Fruit fly (Drosophila melanogaster) whole organism, embryonic: ENCODE measurements around the gene CG4364.
A peak's percentile ranks its signal among the peaks of the same experiment; 100 is the strongest.

Source experiments
- Bteb2 ChIP-seq: fragments of 200-800 bp; sonication (Bioruptor generic); optimal IDR thresholded peaks from 2 replicates; lab custom pipeline; 2016; ENCODE audit warnings: missing biosample characterization, missing genetic modification characterization
- CG10321 ChIP-seq: fragments of 200-800 bp; sonication (Bioruptor generic); IDR thresholded peaks from 2 replicates; pipeline ENCODE4 v1.3.6; 2022; ENCODE audit warnings: missing biosample characterization, missing genetic modification characterization
- CG11093 ChIP-seq: fragments of 200-800 bp; sonication (Bioruptor generic); IDR thresholded peaks from 3 replicates; pipeline ENCODE4 v1.3.6; 2022; ENCODE audit warnings: missing biosample characterization, missing genetic modification characterization
- CG12104 ChIP-seq: fragments of 200-800 bp; sonication (Bioruptor generic); optimal IDR thresholded peaks from 3 replicates; lab custom pipeline; 2016; ENCODE audit warnings: missing biosample characterization, missing genetic modification characterization
- CG13296 ChIP-seq: fragments of 200-800 bp; sonication (Bioruptor generic); optimal IDR thresholded peaks from 3 replicates; lab custom pipeline; 2018; ENCODE audit warnings: missing biosample characterization, mild to moderate bottlenecking, missing genetic modification characterization
- CG14667 ChIP-seq: fragments of 200-800 bp; sonication (Bioruptor generic); IDR thresholded peaks from 2 replicates; pipeline ENCODE4 v1.3.6; 2022; ENCODE audit warnings: missing biosample characterization, missing genetic modification characterization
- CG14860 ChIP-seq: fragments of 200-800 bp; sonication (Bioruptor generic); IDR thresholded peaks from 3 replicates; pipeline ENCODE4 v1.3.6; 2022; ENCODE audit warnings: missing biosample characterization, missing genetic modification characterization; ENCODE audit not compliant: partially characterized antibody
- CG15269 ChIP-seq: fragments of 200-800 bp; sonication (Bioruptor generic); optimal IDR thresholded peaks from 2 replicates; lab custom pipeline; 2018; ENCODE audit warnings: missing biosample characterization, mild to moderate bottlenecking, missing genetic modification characterization, moderate library complexity
- CG15514 ChIP-seq: fragments of 200-800 bp; sonication (Bioruptor generic); optimal IDR thresholded peaks from 3 replicates; lab custom pipeline; 2017; ENCODE audit warnings: missing biosample characterization, missing genetic modification characterization, mild to moderate bottlenecking, moderate library complexity, missing genetic modification reagents
- CG1647 ChIP-seq: fragments of 200-800 bp; sonication (Bioruptor generic); optimal IDR thresholded peaks from 3 replicates; lab custom pipeline; 2016; ENCODE audit warnings: missing biosample characterization, missing genetic modification characterization
- CG17568 ChIP-seq: fragments of 200-800 bp; sonication (Bioruptor generic); optimal IDR thresholded peaks from 2 replicates; lab custom pipeline; 2018; ENCODE audit warnings: missing biosample characterization, mild to moderate bottlenecking, missing genetic modification characterization, moderate library complexity
- CG18619 ChIP-seq: fragments of 200-800 bp; sonication (Bioruptor generic); optimal IDR thresholded peaks from 3 replicates; lab custom pipeline; 2017; ENCODE audit warnings: missing biosample characterization, mild to moderate bottlenecking, missing genetic modification characterization
- CG2202 ChIP-seq: fragments of 200-800 bp; sonication (Bioruptor generic); optimal IDR thresholded peaks from 2 replicates; lab custom pipeline; 2018; ENCODE audit warnings: missing biosample characterization, mild to moderate bottlenecking, missing genetic modification characterization
- CG30431 ChIP-seq: fragments of 200-800 bp; sonication (Bioruptor generic); optimal IDR thresholded peaks from 2 replicates; lab custom pipeline; 2017; ENCODE audit warnings: missing biosample characterization, missing genetic modification characterization
- CG3065 ChIP-seq: fragments of 200-800 bp; sonication (Bioruptor generic); optimal IDR thresholded peaks from 2 replicates; lab custom pipeline; 2016; ENCODE audit warnings: missing biosample characterization, missing genetic modification characterization
- CG3726 ChIP-seq: fragments of 200-800 bp; sonication (Bioruptor generic); IDR thresholded peaks from 3 replicates; pipeline ENCODE4, ENCODE4 v1.3.6; 2022; ENCODE audit warnings: missing biosample characterization, missing genetic modification characterization
- CG5245 ChIP-seq: fragments of 200-800 bp; sonication (Bioruptor generic); optimal IDR thresholded peaks from 3 replicates; lab custom pipeline; 2016; ENCODE audit warnings: missing biosample characterization, missing genetic modification characterization
- CG6683 ChIP-seq: fragments of 200-800 bp; sonication (Bioruptor generic); optimal IDR thresholded peaks from 2 replicates; lab custom pipeline; 2017; ENCODE audit warnings: missing biosample characterization, mild to moderate bottlenecking, missing genetic modification characterization, missing genetic modification reagents
- CG7372 ChIP-seq: fragments of 200-800 bp; sonication (Bioruptor generic); IDR thresholded peaks from 2 replicates; pipeline ENCODE4 v1.3.6; 2022; ENCODE audit warnings: missing biosample characterization, missing genetic modification characterization
- CG7745 ChIP-seq: fragments of 200-800 bp; sonication (Bioruptor generic); optimal IDR thresholded peaks from 2 replicates; lab custom pipeline; 2018; ENCODE audit warnings: missing biosample characterization, mild to moderate bottlenecking, missing genetic modification characterization, moderate library complexity
- CG7928 ChIP-seq: fragments of 200-800 bp; sonication (Bioruptor generic); optimal IDR thresholded peaks from 2 replicates; lab custom pipeline; 2017; ENCODE audit warnings: missing biosample characterization, mild to moderate bottlenecking, missing genetic modification characterization
- CG8478 ChIP-seq: fragments of >200 bp; optimal IDR thresholded peaks from 2 replicates; lab custom pipeline; 2018
- Chrac-16 ChIP-seq: fragments of 200-800 bp; sonication (Bioruptor generic); optimal IDR thresholded peaks from 3 replicates; lab custom pipeline; 2016; ENCODE audit warnings: missing biosample characterization, missing genetic modification characterization
- Dad ChIP-seq: fragments of 200-800 bp; sonication (Bioruptor generic); optimal IDR thresholded peaks from 3 replicates; lab custom pipeline; 2016; ENCODE audit warnings: missing biosample characterization, missing genetic modification characterization
- Dbx ChIP-seq: fragments of 200-800 bp; sonication (Bioruptor generic); IDR thresholded peaks from 3 replicates; pipeline ENCODE4 v1.3.6; 2022; ENCODE audit warnings: missing biosample characterization, missing genetic modification characterization
- E2f2 ChIP-seq: fragments of 200-800 bp; sonication (Bioruptor generic); IDR thresholded peaks from 2 replicates; pipeline ENCODE4 v1.3.6; 2022; ENCODE audit warnings: missing biosample characterization, missing genetic modification characterization
- Fer1 ChIP-seq: fragments of 200-800 bp; sonication (Bioruptor generic); optimal IDR thresholded peaks from 2 replicates; lab custom pipeline; 2017; ENCODE audit warnings: missing biosample characterization, mild to moderate bottlenecking, missing genetic modification characterization
- GATAe ChIP-seq: fragments of 200-800 bp; sonication (Bioruptor generic); conservative IDR thresholded peaks from 2 replicates; pipeline ENCODE4 v1.3.6; 2022; ENCODE audit warnings: missing biosample characterization, missing genetic modification characterization
- H2.0 ChIP-seq: fragments of 200-800 bp; sonication (Bioruptor generic); IDR thresholded peaks from 2 replicates; pipeline ENCODE4 v1.3.6; 2022; ENCODE audit warnings: missing biosample characterization, missing genetic modification characterization
- HmgD ChIP-seq: fragments of 200-800 bp; sonication (Bioruptor generic); optimal IDR thresholded peaks from 3 replicates; lab custom pipeline; 2016; ENCODE audit warnings: missing biosample characterization, missing genetic modification characterization
- Hr3 ChIP-seq: fragments of 200-800 bp; sonication (Bioruptor generic); optimal IDR thresholded peaks from 3 replicates; lab custom pipeline; 2016; ENCODE audit warnings: missing biosample characterization, missing genetic modification characterization
- Rfx ChIP-seq: fragments of 200-800 bp; sonication (Bioruptor generic); IDR thresholded peaks from 2 replicates; pipeline ENCODE4 v1.3.6; 2022; ENCODE audit warnings: missing biosample characterization, missing genetic modification characterization
- Rx ChIP-seq: fragments of 200-800 bp; sonication (Bioruptor generic); IDR thresholded peaks from 2 replicates; pipeline ENCODE4 v1.3.6; 2022; ENCODE audit warnings: missing biosample characterization, missing genetic modification characterization
- Six4 ChIP-seq: fragments of 200-800 bp; sonication (Bioruptor generic); optimal IDR thresholded peaks from 2 replicates; lab custom pipeline; 2016; ENCODE audit warnings: missing biosample characterization, missing genetic modification characterization
- Spps ChIP-seq: fragments of 200-800 bp; sonication (Bioruptor generic); optimal IDR thresholded peaks from 2 replicates; lab custom pipeline; 2018; ENCODE audit warnings: missing biosample characterization, mild to moderate bottlenecking, missing genetic modification characterization
- Ssrp ChIP-seq: fragments of 200-800 bp; sonication (Bioruptor generic); optimal IDR thresholded peaks from 2 replicates; lab custom pipeline; 2018; ENCODE audit warnings: missing biosample characterization, mild to moderate bottlenecking, missing genetic modification characterization, moderate library complexity
- Taf1 ChIP-seq: fragments of 200-800 bp; sonication (Bioruptor generic); IDR thresholded peaks from 2 replicates; pipeline ENCODE4 v1.3.6; 2022; ENCODE audit warnings: missing biosample characterization, missing genetic modification characterization
- Tbp ChIP-seq: fragments of >200 bp; optimal IDR thresholded peaks from 2 replicates; lab custom pipeline; 2018; ENCODE audit warnings: missing biosample characterization, missing genetic modification characterization
- ab ChIP-seq: fragments of 200-800 bp; sonication (Bioruptor generic); optimal IDR thresholded peaks from 2 replicates; lab custom pipeline; 2016; ENCODE audit warnings: missing biosample characterization, missing genetic modification characterization
- az2 ChIP-seq: fragments of 200-800 bp; sonication (Bioruptor generic); optimal IDR thresholded peaks from 3 replicates; lab custom pipeline; 2016; ENCODE audit warnings: missing biosample characterization, missing genetic modification characterization
- cad ChIP-seq: fragments of >200 bp; optimal IDR thresholded peaks from 2 replicates; lab custom pipeline; 2017; ENCODE audit warnings: missing biosample characterization, missing genetic modification characterization
- emc ChIP-seq: fragments of 200-800 bp; sonication (Bioruptor generic); optimal IDR thresholded peaks from 2 replicates; lab custom pipeline; 2016; ENCODE audit warnings: missing biosample characterization, missing genetic modification characterization
- en ChIP-seq: fragments of 200-800 bp; sonication (Bioruptor generic); optimal IDR thresholded peaks from 2 replicates; lab custom pipeline; 2016; ENCODE audit warnings: missing biosample characterization, missing genetic modification characterization
- eve ChIP-seq, 2 experiments: fragments of >200 bp; optimal IDR thresholded peaks; 2 replicates each; lab custom pipeline; 2017; ENCODE audit warnings: missing biosample characterization in 2 of 2, missing genetic modification characterization in 2 of 2
- hth ChIP-seq: fragments of >200 bp; optimal IDR thresholded peaks from 2 replicates; lab custom pipeline; 2017; ENCODE audit warnings: inconsistent platforms
- kni ChIP-seq: fragments of 200-800 bp; sonication (Bioruptor generic); optimal IDR thresholded peaks from 3 replicates; lab custom pipeline; 2017; ENCODE audit warnings: mild to moderate bottlenecking, missing biosample characterization, missing genetic modification reagents, missing genetic modification characterization
- nau ChIP-seq: fragments of 200-800 bp; sonication (Bioruptor generic); optimal IDR thresholded peaks from 3 replicates; lab custom pipeline; 2017; ENCODE audit warnings: missing biosample characterization, mild to moderate bottlenecking, missing genetic modification characterization, missing genetic modification reagents
- nom ChIP-seq: fragments of 200-800 bp; sonication (Bioruptor generic); optimal IDR thresholded peaks from 2 replicates; lab custom pipeline; 2017; ENCODE audit warnings: missing biosample characterization, missing genetic modification characterization, mild to moderate bottlenecking, moderate library complexity, missing genetic modification reagents
- pum ChIP-seq: fragments of 200-800 bp; sonication (Bioruptor generic); optimal IDR thresholded peaks from 2 replicates; lab custom pipeline; 2016; ENCODE audit warnings: missing biosample characterization, missing genetic modification characterization
- slbo ChIP-seq: fragments of 200-800 bp; sonication (Bioruptor generic); IDR thresholded peaks from 2 replicates; pipeline ENCODE4 v1.3.6; 2022; ENCODE audit warnings: missing biosample characterization, missing genetic modification characterization
- slp2 ChIP-seq: fragments of 200-800 bp; sonication (Bioruptor generic); optimal IDR thresholded peaks from 2 replicates; lab custom pipeline; 2016; ENCODE audit warnings: missing biosample characterization, missing genetic modification characterization
- z ChIP-seq: fragments of 200-800 bp; sonication (Bioruptor generic); IDR thresholded peaks from 3 replicates; pipeline ENCODE4 v1.3.6; 2022; ENCODE audit warnings: missing biosample characterization, missing genetic modification characterization

The CG4364 gene

DNA sequence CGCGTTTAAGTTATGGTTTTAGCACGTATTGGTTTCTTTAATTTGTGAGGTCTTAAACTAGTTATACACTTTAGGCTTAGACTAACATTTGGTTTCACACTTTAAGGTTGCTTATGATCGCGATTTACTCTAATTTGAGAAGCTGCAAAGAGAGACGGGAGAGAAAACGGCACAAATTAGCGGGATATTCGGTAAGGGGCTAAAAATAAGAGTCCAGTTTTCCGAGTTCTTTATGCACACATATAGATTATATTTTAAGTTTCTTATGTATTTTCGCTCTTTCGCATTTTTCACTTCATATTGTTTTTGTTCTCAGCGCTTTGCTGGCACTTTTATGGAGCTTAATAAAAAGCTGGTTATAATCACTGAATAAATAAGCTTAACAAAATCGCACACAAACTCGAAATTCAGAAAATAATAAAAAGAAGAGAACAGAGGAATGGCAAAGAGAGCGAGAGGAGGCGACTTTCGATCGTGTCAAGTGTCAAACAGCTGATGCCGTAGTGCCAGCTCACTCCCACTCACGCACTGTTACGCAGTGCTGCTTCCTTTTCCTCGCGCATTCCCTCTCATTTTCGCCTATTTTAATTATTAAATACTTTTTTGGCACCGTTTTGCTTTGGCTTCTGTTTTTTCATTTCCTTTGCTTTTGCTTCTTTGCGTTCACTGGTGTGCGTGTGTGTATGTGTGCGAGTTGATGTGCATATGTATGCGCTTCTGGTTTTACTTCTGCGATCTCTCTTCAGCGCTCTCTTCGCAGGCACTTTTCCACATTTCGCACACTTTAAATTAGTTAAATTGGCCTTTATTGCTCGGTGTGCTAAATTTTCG is 12.8 kb downstream of the CG4364 start (continued):
- TF ChIP-seq CG14667 (no peak), CG15269 (peak; percentile 0), CG7928 (GFP tag; lab: Kevin White, UChicago) (no peak), CG3065 (GFP tag; lab: Kevin White, UChicago) (no peak), Taf1 (GFP tag; lab: Robert Waterston, UW) (no peak), az2 (GFP tag; lab: Kevin White, UChicago) (no peak), CG7372 (GFP tag; lab: Robert Waterston, UW) (no peak), CG18619 (GFP tag; lab: Kevin White, UChicago) (no peak), eve (GFP tag; optimal IDR thresholded peaks at IDR 0.05; lab: Kevin White, UChicago) (peak in 1 of 2 experiments; percentile 48), Rx (GFP tag; lab: Robert Waterston, UW) (no peak), slbo (no peak), Six4 (GFP tag; lab: Kevin White, UChicago) (no peak), CG10321 (GFP tag; lab: Robert Waterston, UW) (peak; percentile 88), HmgD (no peak), slp2 (GFP tag; lab: Kevin White, UChicago) (no peak), Tbp (GFP tag; lab: Kevin White, UChicago) (no peak), CG1647 (GFP tag; lab: Kevin White, UChicago) (no peak), CG15514 (GFP tag; lab: Kevin White, UChicago) (peak; percentile 26), pum (no peak), CG17568 (GFP tag; lab: Kevin White, UChicago) (peak; percentile 17), H2.0 (no peak), CG7745 (tag; lab: Kevin White, UChicago) (no peak), Hr3 (GFP tag; lab: Kevin White, UChicago) (no peak), emc (GFP tag; lab: Kevin White, UChicago) (no peak), GATAe (GFP tag; lab: Robert Waterston, UW) (no peak), E2f2 (GFP tag; lab: Robert Waterston, UW) (no peak), Ssrp (no peak), Rfx (no peak), cad (GFP tag; lab: Kevin White, UChicago) (peak; percentile 23), CG2202 (tag; lab: Kevin White, UChicago) (no peak), ab (GFP tag; lab: Kevin White, UChicago) (no peak), Bteb2 (no peak), CG30431 (GFP tag; lab: Kevin White, UChicago) (no peak), CG14860 (no peak), Dbx (GFP tag; lab: Robert Waterston, UW) (no peak), nom (GFP tag; lab: Kevin White, UChicago) (no peak), Spps (no peak), kni (GFP tag; lab: Kevin White, UChicago) (no peak), hth (lab: Kevin White, UChicago) (no peak), CG6683 (GFP tag; lab: Kevin White, UChicago) (no peak), Fer1 (GFP tag; lab: Kevin White, UChicago) (no peak), z (GFP tag; lab: Robert Waterston, UW) (no peak), Dad (GFP tag; lab: Kevin White, UChicago) (no peak), CG8478 (lab: Kevin White, UChicago) (no peak), CG13296 (GFP tag; lab: Kevin White, UChicago) (peak; percentile 26), CG3726 (no peak), CG11093 (GFP tag; lab: Robert Waterston, UW) (no peak), CG12104 (GFP tag; lab: Kevin White, UChicago) (no peak), CG5245 (GFP tag; lab: Kevin White, UChicago) (no peak), nau (GFP tag; lab: Kevin White, UChicago) (peak; percentile 7), en (GFP tag; lab: Kevin White, UChicago) (no peak), Chrac-16 (GFP tag; lab: Kevin White, UChicago) (no peak)
